Worm (Caenorhabditis elegans) whole organism, early embryonic: ENCODE data around the gene htas-1.

ENCODE experiments used
- B0310.2 ChIP-seq: sonication (generic microtip); optimal IDR thresholded peaks from 2 replicates; lab custom pipeline; 2016; ENCODE audit warnings: mild to moderate bottlenecking, missing genetic modification characterization, missing compliant biosample characterization
- ama-1 ChIP-seq: fragments of 150-350 bp; optimal IDR thresholded peaks from 2 replicates; lab custom pipeline; 2014
- ets-7 ChIP-seq: sonication (generic microtip); optimal IDR thresholded peaks from 2 replicates; lab custom pipeline; 2016; ENCODE audit warnings: missing genotype, missing genetic modification characterization, missing compliant biosample characterization
- flt-1 ChIP-seq: fragments of 200-800 bp; sonication (Bioruptor generic); IDR thresholded peaks from 2 replicates; pipeline ENCODE4 v1.3.6; 2022; ENCODE audit warnings: missing genetic modification characterization, missing compliant biosample characterization
- hmg-4 ChIP-seq: fragments of 200-800 bp; sonication (Bioruptor generic); optimal IDR thresholded peaks from 2 replicates; lab custom pipeline; 2018; ENCODE audit warnings: mild to moderate bottlenecking, missing genetic modification characterization, missing compliant biosample characterization
- tbx-11 ChIP-seq: fragments of 200-800 bp; sonication (Bioruptor generic); IDR thresholded peaks from 2 replicates; pipeline ENCODE4 v1.3.6; 2022; ENCODE audit warnings: missing genetic modification characterization, missing compliant biosample characterization
- tra-4 ChIP-seq: sonication (generic microtip); optimal IDR thresholded peaks from 2 replicates; lab custom pipeline; 2017; ENCODE audit warnings: missing genetic modification characterization, missing compliant biosample characterization

ce11 chrIV:9641925-9642324 is 41.4 kb downstream of the htas-1 start, which contains the start of gene del-2:
- TF ChIP-seq tra-4 (tag; lab: Kevin White, UChicago) = no peak
- TF ChIP-seq B0310.2 (tag; lab: Kevin White, UChicago) = no peak
- TF ChIP-seq tbx-11 (GFP tag; lab: Robert Waterston, UW) = no peak
- no peak for TF ChIP-seq ama-1 (lab: Kevin White, UChicago)
- TF ChIP-seq flt-1 (GFP tag; lab: Robert Waterston, UW) = no peak
- TF ChIP-seq hmg-4 (GFP tag; lab: Kevin White, UChicago) = no peak
- no peak for TF ChIP-seq ets-7 (tag; lab: Kevin White, UChicago)
